Worm (Caenorhabditis elegans) whole organism, L4/young adult: Measurements from ENCODE around the gene pah-1.

Experiments used
- W03F9.2 ChIP-seq: fragments of 150-350 bp; optimal IDR thresholded peaks from 2 replicates; lab custom pipeline; 2014; ENCODE audit warnings: missing biosample characterization, missing genetic modification characterization
- him-1 ChIP-seq: sonication (generic microtip); optimal IDR thresholded peaks from 2 replicates; lab custom pipeline; 2016; ENCODE audit warnings: missing genotype, missing genetic modification reagents, missing genetic modification characterization, missing compliant biosample characterization

DNA sequence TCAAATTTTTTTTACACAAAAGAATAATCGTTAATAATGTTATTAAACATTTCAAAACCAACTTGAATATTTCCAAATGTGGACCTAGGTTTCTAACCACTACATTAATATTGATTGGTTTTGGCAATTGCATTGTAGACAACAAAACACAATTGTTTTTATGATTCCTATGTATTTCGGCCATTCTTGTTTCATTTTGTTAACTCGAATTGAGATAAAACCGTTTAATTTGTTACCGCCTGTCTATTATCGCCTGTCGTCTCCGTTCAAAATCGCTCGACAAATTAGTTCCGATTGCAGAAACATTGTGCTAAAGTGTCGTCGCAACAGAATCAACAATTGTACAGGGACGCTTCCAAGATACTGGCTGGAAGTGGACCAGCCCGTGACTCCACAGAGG lies 3.9 kb upstream of the pah-1 start, which contains the start of gene let-19:
- no peak for TF ChIP-seq him-1
- no peak for TF ChIP-seq W03F9.2 (tag; lab: Kevin White, UChicago)
